Worm (Caenorhabditis elegans): Measurements from ENCODE around the gene Y105C5B.18.

Y105C5B.18 gene

ce11 chrIV:15941403-15941802, 23.0 kb upstream of the Y105C5B.18 start, which contains the start of gene Y105C5B.11:
TSS of gene Y105C5B.11 (minus strand) at chrIV:15941503.
- TF ChIP-seq nhr-28 (tag; optimal IDR thresholded peaks at IDR 0.05) (no peak), unc-62 (GFP tag; optimal IDR thresholded peaks at IDR 0.05) (no peak), bed-3 (GFP tag; optimal IDR thresholded peaks at IDR 0.05) (no peak), lin-13 (tag; optimal IDR thresholded peaks at IDR 0.05) (no peak), sptf-1 (tag; optimal IDR thresholded peaks at IDR 0.05) (no peak), mep-1 (tag; optimal IDR thresholded peaks at IDR 0.05) (no peak), tbx-8 (GFP tag; optimal IDR thresholded peaks at IDR 0.05) (no peak), pha-4 (tag; optimal IDR thresholded peaks at IDR 0.05) (no peak), mab-5 (tag; optimal IDR thresholded peaks at IDR 0.05) (no peak), nhr-237 (tag; optimal IDR thresholded peaks at IDR 0.05) (no peak)

ce11 chrIV:15946507-15946906, 17.9 kb upstream of the Y105C5B.18 start, which contains the start of gene skr-10:
TSS of gene skr-10 (plus strand) at chrIV:15946807.
- no peak for TF ChIP-seq nhr-2 (tag; optimal IDR thresholded peaks at IDR 0.05)
- no peak for TF ChIP-seq sem-2 (GFP tag; optimal IDR thresholded peaks at IDR 0.05)
- TF ChIP-seq ceh-39 (tag; optimal IDR thresholded peaks at IDR 0.05), result no peak
- TF ChIP-seq ham-2 (GFP tag; optimal IDR thresholded peaks at IDR 0.05), result no peak
- TF ChIP-seq unc-62 (GFP tag; optimal IDR thresholded peaks at IDR 0.05), result no peak
- no peak for TF ChIP-seq drap-1 (GFP tag; optimal IDR thresholded peaks at IDR 0.05)
- TF ChIP-seq ztf-11 (tag; optimal IDR thresholded peaks at IDR 0.05), result no peak
- TF ChIP-seq sptf-1 (tag; optimal IDR thresholded peaks at IDR 0.05), result no peak
- TF ChIP-seq nhr-237 (tag; optimal IDR thresholded peaks at IDR 0.05), result no peak

- TF ChIP-seq nhr-12 (tag; optimal IDR thresholded peaks at IDR 0.05) (no peak), unc-62 (GFP tag; optimal IDR thresholded peaks at IDR 0.05) (no peak), hlh-1 (tag; optimal IDR thresholded peaks at IDR 0.05) (no peak), ham-2 (GFP tag; optimal IDR thresholded peaks at IDR 0.05) (no peak), mls-2 (tag; optimal IDR thresholded peaks at IDR 0.05) (no peak), lin-13 (tag; optimal IDR thresholded peaks at IDR 0.05) (no peak), M03D4.4 (tag; optimal IDR thresholded peaks at IDR 0.05) (no peak), nhr-2 (tag; optimal IDR thresholded peaks at IDR 0.05) (no peak), mab-5 (tag; optimal IDR thresholded peaks at IDR 0.05) (no peak)
Measured at ce11 chrIV:15949995-15950394, 14.4 kb upstream of the Y105C5B.18 start.

- TF ChIP-seq cnd-1 (tag; optimal IDR thresholded peaks at IDR 0.05), result no peak
- no peak for TF ChIP-seq lin-32 (GFP tag; optimal IDR thresholded peaks at IDR 0.05)
- TF ChIP-seq bed-3 (GFP tag; optimal IDR thresholded peaks at IDR 0.05), result no peak
- TF ChIP-seq sem-2 (GFP tag; optimal IDR thresholded peaks at IDR 0.05), result no peak
- TF ChIP-seq lsy-2 (tag; optimal IDR thresholded peaks at IDR 0.05), result no peak
- TF ChIP-seq ztf-11 (tag; optimal IDR thresholded peaks at IDR 0.05), result no peak
- no peak for TF ChIP-seq elt-1 (tag; optimal IDR thresholded peaks at IDR 0.05; ENCODE audit: borderline replicate concordance, insufficient read depth)
- no peak for TF ChIP-seq unc-62 (GFP tag; optimal IDR thresholded peaks at IDR 0.05)
- no peak for TF ChIP-seq unc-120 (tag; optimal IDR thresholded peaks at IDR 0.05; ENCODE audit: poor library complexity, severe bottlenecking)
- TF ChIP-seq mep-1 (tag; optimal IDR thresholded peaks at IDR 0.05), result no peak
- no peak for TF ChIP-seq ceh-39 (tag; optimal IDR thresholded peaks at IDR 0.05)
- TF ChIP-seq nhr-2 (tag; optimal IDR thresholded peaks at IDR 0.05), result no peak
- TF ChIP-seq nhr-237 (tag; optimal IDR thresholded peaks at IDR 0.05), result no peak
- no peak for TF ChIP-seq pha-4 (tag; optimal IDR thresholded peaks at IDR 0.05)
- TF ChIP-seq hlh-1 (tag; optimal IDR thresholded peaks at IDR 0.05), result no peak
- TF ChIP-seq nhr-76 (tag; optimal IDR thresholded peaks at IDR 0.05), result no peak
- no peak for TF ChIP-seq mab-5 (tag; optimal IDR thresholded peaks at IDR 0.05)
Measured at ce11 chrIV:15950838-15951581, 13.4 kb upstream of the Y105C5B.18 start, which contains the start of gene ifas-3. TSS of gene ifas-3 (minus strand) at chrIV:15950888.

ce11 chrIV:15951640-15952039, 12.8 kb upstream of the Y105C5B.18 start, which contains the start of gene Y105C5B.15:
TSS of gene Y105C5B.15 (plus strand) at chrIV:15951936.
- TF ChIP-seq unc-120 (tag; optimal IDR thresholded peaks at IDR 0.05; ENCODE audit: poor library complexity, severe bottlenecking), result no peak
- no peak for TF ChIP-seq bed-3 (GFP tag; optimal IDR thresholded peaks at IDR 0.05)
- no peak for TF ChIP-seq M03D4.4 (tag; optimal IDR thresholded peaks at IDR 0.05)
- TF ChIP-seq unc-39 (tag; optimal IDR thresholded peaks at IDR 0.05), result no peak
- no peak for TF ChIP-seq nhr-28 (tag; optimal IDR thresholded peaks at IDR 0.05)
- TF ChIP-seq zip-8 (tag; optimal IDR thresholded peaks at IDR 0.05), result no peak
- TF ChIP-seq flh-1 (GFP tag; optimal IDR thresholded peaks at IDR 0.05), result no peak
- TF ChIP-seq blmp-1 (tag; optimal IDR thresholded peaks at IDR 0.05), result no peak
